Worm (Caenorhabditis elegans) whole organism, young adult: Measurements from ENCODE around the gene F16F9.4.
"Not testable (repeated sequence)": the region's sequence is repeated elsewhere in the genome, so short reads cannot be mapped to it uniquely, and the experiment has no call there.

ENCODE experiments used
- B0261.1 ChIP-seq: sonication (generic microtip); optimal IDR thresholded peaks from 2 replicates; lab custom pipeline; 2016; ENCODE audit warnings: mild to moderate bottlenecking, missing genetic modification characterization, moderate library complexity, missing compliant biosample characterization
- C17E4.6 ChIP-seq: fragments of 200-800 bp; sonication (Bioruptor generic); IDR thresholded peaks from 2 replicates; pipeline ENCODE4 v1.3.6; 2022; ENCODE audit warnings: missing genetic modification reagents, missing genetic modification characterization, missing compliant biosample characterization
- F33H1.4 ChIP-seq: fragments of 200-800 bp; sonication (Bioruptor generic); IDR thresholded peaks from 2 replicates; pipeline ENCODE4 v1.3.6; 2022; ENCODE audit warnings: missing genetic modification reagents, missing genetic modification characterization, missing compliant biosample characterization
- F49E8.2 ChIP-seq: sonication (generic microtip); optimal IDR thresholded peaks from 3 replicates; lab custom pipeline; 2017; ENCODE audit warnings: missing genetic modification characterization, mild to moderate bottlenecking, missing compliant biosample characterization, antibody characterized with exemption, moderate library complexity; ENCODE audit not compliant: insufficient read depth
- F52B5.7 ChIP-seq: sonication (generic microtip); optimal IDR thresholded peaks from 2 replicates; lab custom pipeline; 2016; ENCODE audit warnings: mild to moderate bottlenecking, missing genetic modification characterization, missing compliant biosample characterization
- K12H6.12 ChIP-seq: fragments of 200-800 bp; sonication (Bioruptor generic); optimal IDR thresholded peaks from 2 replicates; lab custom pipeline; 2018; ENCODE audit warnings: mild to moderate bottlenecking, missing genetic modification characterization, missing compliant biosample characterization
- T07F8.4 ChIP-seq: sonication (generic microtip); optimal IDR thresholded peaks from 2 replicates; lab custom pipeline; 2016; ENCODE audit warnings: mild to moderate bottlenecking, missing genetic modification characterization, moderate library complexity, missing compliant biosample characterization
- atf-7 ChIP-seq: sonication (generic microtip); optimal IDR thresholded peaks from 2 replicates; lab custom pipeline; 2017; ENCODE audit warnings: mild to moderate bottlenecking, missing genetic modification characterization, missing compliant biosample characterization
- attf-3 ChIP-seq: fragments of 200-800 bp; sonication (Bioruptor generic); conservative IDR thresholded peaks from 2 replicates; pipeline ENCODE4 v1.3.6; 2022; ENCODE audit warnings: missing genetic modification reagents, missing genetic modification characterization, missing compliant biosample characterization
- bed-2 ChIP-seq: fragments of 200-800 bp; sonication (Bioruptor generic); IDR thresholded peaks from 2 replicates; pipeline ENCODE4 v1.3.6; 2022; ENCODE audit warnings: missing genetic modification reagents, missing genetic modification characterization, missing compliant biosample characterization
- ets-4 ChIP-seq: fragments of 200-800 bp; sonication (Bioruptor generic); optimal IDR thresholded peaks from 2 replicates; lab custom pipeline; 2018; ENCODE audit warnings: mild to moderate bottlenecking, missing genetic modification characterization, missing compliant biosample characterization
- hlh-12 ChIP-seq: sonication (generic microtip); optimal IDR thresholded peaks from 2 replicates; lab custom pipeline; 2016; ENCODE audit warnings: missing genetic modification characterization, missing compliant biosample characterization
- hlh-26 ChIP-seq: fragments of 200-800 bp; sonication (Bioruptor generic); conservative IDR thresholded peaks from 2 replicates; pipeline ENCODE4 v1.3.6; 2022; ENCODE audit warnings: missing genetic modification reagents, missing genetic modification characterization, missing compliant biosample characterization
- lir-1 ChIP-seq: fragments of 200-800 bp; sonication (Bioruptor generic); conservative IDR thresholded peaks from 2 replicates; pipeline ENCODE4 v1.3.6; 2022; ENCODE audit warnings: missing genetic modification reagents, missing genetic modification characterization, missing compliant biosample characterization
- mxl-1 ChIP-seq: sonication (generic microtip); optimal IDR thresholded peaks from 2 replicates; lab custom pipeline; 2016; ENCODE audit warnings: missing genetic modification characterization, missing compliant biosample characterization
- nfya-2 ChIP-seq: fragments of 200-800 bp; sonication (Bioruptor generic); IDR thresholded peaks from 2 replicates; pipeline ENCODE4 v1.3.6; 2022; ENCODE audit warnings: missing genetic modification reagents, missing genetic modification characterization, missing compliant biosample characterization
- nhr-179 ChIP-seq: sonication (generic microtip); optimal IDR thresholded peaks from 2 replicates; lab custom pipeline; 2016; ENCODE audit warnings: mild to moderate bottlenecking, missing genetic modification characterization, missing compliant biosample characterization
- sdz-38 ChIP-seq: sonication (generic microtip); optimal IDR thresholded peaks from 2 replicates; lab custom pipeline; 2016; ENCODE audit warnings: missing genotype, missing genetic modification characterization, missing compliant biosample characterization
- sea-2 ChIP-seq: fragments of 200-800 bp; sonication (Bioruptor generic); IDR thresholded peaks from 2 replicates; pipeline ENCODE4 v1.3.6; 2022; ENCODE audit warnings: missing genetic modification characterization, missing compliant biosample characterization
- snpc-4 ChIP-seq, 5 experiments: fragments of 150-350 bp in 1 of 5; sonication (generic microtip) in 4 of 5; optimal IDR thresholded peaks; 2 replicates each; lab custom pipeline; 2014 to 2018; ENCODE audit warnings: missing genetic modification characterization in 5 of 5, missing biosample characterization in 3 of 5, antibody characterized with exemption in 2 of 5, mild to moderate bottlenecking in 2 of 5, missing compliant biosample characterization in 2 of 5, missing genotype in 2 of 5, moderate library complexity in 2 of 5, missing genetic modification reagents in 1 of 5
- ztf-25 ChIP-seq: fragments of 200-800 bp; sonication (Bioruptor generic); IDR thresholded peaks from 2 replicates; pipeline ENCODE4 v1.3.6; 2022; ENCODE audit warnings: missing genetic modification reagents, missing genetic modification characterization, missing compliant biosample characterization

The F16F9.4 gene

ce11 chrX:8416819-8417218 is 46.3 kb downstream of the F16F9.4 start, which contains the start of gene ced-8:
Gene ced-8 (minus strand): TSS chrX:8416919.
- TF ChIP-seq snpc-4 (GFP tag; optimal IDR thresholded peaks at IDR 0.05; lab: Kevin White, UChicago) = no peak
- no peak for TF ChIP-seq snpc-4 (tag; optimal IDR thresholded peaks at IDR 0.05; lab: Kevin White, UChicago)
- TF ChIP-seq lir-1 (GFP tag; lab: Robert Waterston, UW) = no peak
- TF ChIP-seq hlh-12 = no peak
- TF ChIP-seq attf-3 (GFP tag; lab: Robert Waterston, UW) = no peak
- no peak for TF ChIP-seq sdz-38 (tag; lab: Kevin White, UChicago)
- TF ChIP-seq T07F8.4 = no peak
- no peak for TF ChIP-seq ets-4 (GFP tag; lab: Kevin White, UChicago)
- TF ChIP-seq F52B5.7 (tag; lab: Kevin White, UChicago) = no peak
- no peak for TF ChIP-seq sea-2 (GFP tag; lab: Robert Waterston, UW)
- no peak for TF ChIP-seq mxl-1 (tag; lab: Kevin White, UChicago)
- no peak for TF ChIP-seq bed-2 (GFP tag; lab: Robert Waterston, UW)
- TF ChIP-seq nhr-179 = no peak

- no peak for TF ChIP-seq nfya-2 (GFP tag; lab: Robert Waterston, UW)
- no peak for TF ChIP-seq F49E8.2
- no peak for TF ChIP-seq F33H1.4 (GFP tag; lab: Robert Waterston, UW)
- TF ChIP-seq C17E4.6 = no peak
- TF ChIP-seq B0261.1 = no peak
- TF ChIP-seq atf-7 (tag; lab: Kevin White, UChicago) = no peak
- TF ChIP-seq, all 124 proteins: peak for 0
These were observed 50.0 kb downstream of the F16F9.4 start, which contains the start of gene F08F1.4 for ce11 chrX:8413130-8413529. Gene F08F1.4 (plus strand): TSS chrX:8413430.

- not testable (repeated sequence) for TF ChIP-seq hlh-26 (GFP tag; lab: Robert Waterston, UW); K12H6.12; ztf-25 (GFP tag; lab: Robert Waterston, UW)
These were observed 52.4 kb downstream of the F16F9.4 start, which contains the start of gene F08F1.9 for ce11 chrX:8410754-8411153. Gene F08F1.9 (minus strand): TSS chrX:8410854.
